Worm (Caenorhabditis elegans): ENCODE measurements around the gene mex-5.

ce11 chrIV:13358488-13358887 is 5.0 kb downstream of the mex-5 start, which contains the start of gene W02A2.8:
- TF ChIP-seq him-1 (tag; optimal IDR thresholded peaks at IDR 0.05) (no peak), dao-5 (tag; optimal IDR thresholded peaks at IDR 0.05) (no peak)

Data from whole organism, L4/young adult.